5 worm cellular contexts compared by ENCODE assay signal in genomic region chrX:10731837-10732236, ce11.
TF ChIP-seq lines count a peak whose summit lies in the region.

No protein-coding gene starts in this region.

TF ChIP-seq in whole organism, L1 larva, 84 proteins besides CTCF, POLR2A, EP300 and RAD21:
- TF ChIP-seq F16B12.6 (tag; optimal IDR thresholded peaks at IDR 0.05; lab: Kevin White, UChicago) (no peak), mef-2 (tag; optimal IDR thresholded peaks at IDR 0.05; lab: Kevin White, UChicago) (no peak), rnt-1 (tag; optimal IDR thresholded peaks at IDR 0.05; lab: Kevin White, UChicago) (no peak), efl-3 (GFP tag; optimal IDR thresholded peaks at IDR 0.05; lab: Kevin White, UChicago) (no peak), nhr-47 (tag; optimal IDR thresholded peaks at IDR 0.05; lab: Kevin White, UChicago) (peak; percentile 32), nhr-71 (tag; optimal IDR thresholded peaks at IDR 0.05; lab: Kevin White, UChicago) (peak; percentile 26), snu-23 (GFP tag; optimal IDR thresholded peaks at IDR 0.05; lab: Kevin White, UChicago) (peak; percentile 46), efl-1 (optimal IDR thresholded peaks at IDR 0.05; lab: Kevin White, UChicago) (no peak), efl-1 (GFP tag; optimal IDR thresholded peaks at IDR 0.05 in 1 of 2; lab: Kevin White, UChicago) (peak in 1 of 2 experiments; percentile 76), swsn-7 (tag; optimal IDR thresholded peaks at IDR 0.05; lab: Kevin White, UChicago) (peak; percentile 0), lin-14 (GFP tag; optimal IDR thresholded peaks at IDR 0.05; lab: Kevin White, UChicago) (peak; percentile 26), nhr-19 (GFP tag; conservative IDR thresholded peaks at IDR 0.05; lab: Robert Waterston, UW) (peak; percentile 14; the same call in 1 of the 2 replicates), nhr-85 (tag; lab: Kevin White, UChicago) (no peak), nhr-28 (tag; optimal IDR thresholded peaks at IDR 0.05; lab: Kevin White, UChicago) (no peak), egl-27 (tag; optimal IDR thresholded peaks at IDR 0.05; lab: Kevin White, UChicago) (no peak), nhr-20 (tag; optimal IDR thresholded peaks at IDR 0.05; lab: Kevin White, UChicago) (peak; percentile 40), C16A3.4 (tag; optimal IDR thresholded peaks at IDR 0.05; lab: Kevin White, UChicago) (peak; percentile 18), nhr-90 (tag; optimal IDR thresholded peaks at IDR 0.05; lab: Kevin White, UChicago; ENCODE audit: poor library complexity) (no peak)

TF ChIP-seq in whole organism, L2 larva, 48 proteins besides CTCF, POLR2A, EP300 and RAD21:
- no peak for TF ChIP-seq mab-5 (tag; optimal IDR thresholded peaks at IDR 0.05; lab: Kevin White, UChicago)
- peak; percentile 20 for TF ChIP-seq nhr-21 (tag; optimal IDR thresholded peaks at IDR 0.05; lab: Kevin White, UChicago)
- peak; percentile 39 for TF ChIP-seq crh-2 (tag; optimal IDR thresholded peaks at IDR 0.05; lab: Kevin White, UChicago)
- TF ChIP-seq fos-1 (tag; optimal IDR thresholded peaks at IDR 0.05; lab: Kevin White, UChicago): peak; percentile 4

TF ChIP-seq in whole organism, L3 larva, 47 proteins besides CTCF, POLR2A, EP300 and RAD21:
- TF ChIP-seq elt-2 (tag; optimal IDR thresholded peaks at IDR 0.05; lab: Kevin White, UChicago): peak; percentile 46
- no peak for TF ChIP-seq nhr-76 (tag; optimal IDR thresholded peaks at IDR 0.05; lab: Kevin White, UChicago)
- TF ChIP-seq nfya-1 (tag; optimal IDR thresholded peaks at IDR 0.05; lab: Kevin White, UChicago; ENCODE audit: insufficient read depth): peak; percentile 22
TF ChIP-seq in whole organism, L3 larva: peak in this region for 2.

TF ChIP-seq in whole organism, L4 larva, 104 proteins besides CTCF, POLR2A, EP300 and RAD21 (continues in another document):
- TF ChIP-seq nhr-25 (tag; optimal IDR thresholded peaks at IDR 0.05; lab: Kevin White, UChicago; ENCODE audit: borderline replicate concordance, insufficient read depth): no peak
- TF ChIP-seq ctbp-1 (GFP tag; IDR thresholded peaks at IDR 0.05; lab: Robert Waterston, UW): 0 out of 2 replicates have a peak, but pooled peaks have one; percentile 34
- TF ChIP-seq zfp-3 (GFP tag; conservative IDR thresholded peaks at IDR 0.05; lab: Robert Waterston, UW): 0 out of 2 replicates have a peak, but pooled peaks have one; percentile 24
- TF ChIP-seq daf-8 (GFP tag; IDR thresholded peaks at IDR 0.05; lab: Robert Waterston, UW): no peak
- TF ChIP-seq dmd-8 (GFP tag; IDR thresholded peaks at IDR 0.05; lab: Robert Waterston, UW): peak; percentile 77; the same call in 1 of the 2 replicates
- peak; percentile 47; the same call in 1 of the 2 replicates for TF ChIP-seq dmd-6 (GFP tag; IDR thresholded peaks at IDR 0.05; lab: Robert Waterston, UW)
- TF ChIP-seq ceh-28 (tag; optimal IDR thresholded peaks at IDR 0.05; lab: Kevin White, UChicago): no peak
- no peak for TF ChIP-seq nhr-237 (tag; optimal IDR thresholded peaks at IDR 0.05; lab: Kevin White, UChicago)
- peak; percentile 30 to 76 for TF ChIP-seq daf-16 (GFP tag; optimal IDR thresholded peaks at IDR 0.05; lab: Kevin White, UChicago)
- no peak for TF ChIP-seq daf-16 (tag; optimal IDR thresholded peaks at IDR 0.05; lab: Kevin White, UChicago)
- no peak for TF ChIP-seq mxl-3 (GFP tag; optimal IDR thresholded peaks at IDR 0.05; lab: Kevin White, UChicago)
- no peak for TF ChIP-seq snpc-4 (tag; optimal IDR thresholded peaks at IDR 0.05; lab: Kevin White, UChicago)
- TF ChIP-seq T26A8.4 (GFP tag; IDR thresholded peaks at IDR 0.05; lab: Robert Waterston, UW): no peak
- TF ChIP-seq mep-1 (tag; optimal IDR thresholded peaks at IDR 0.05; lab: Kevin White, UChicago): no peak
- peak; percentile 54; the same call in 1 of the 2 replicates for TF ChIP-seq madf-9 (GFP tag; conservative IDR thresholded peaks at IDR 0.05; lab: Robert Waterston, UW)
- TF ChIP-seq nhr-48 (tag; optimal IDR thresholded peaks at IDR 0.05; lab: Kevin White, UChicago): peak; percentile 28
- TF ChIP-seq nhr-77 (tag; optimal IDR thresholded peaks at IDR 0.05; lab: Kevin White, UChicago): no peak
- TF ChIP-seq arid-1 (GFP tag; conservative IDR thresholded peaks at IDR 0.05; lab: Robert Waterston, UW): peak; percentile 57; the same call in 1 of the 2 replicates
- no peak for TF ChIP-seq aly-2 (tag; optimal IDR thresholded peaks at IDR 0.05; lab: Kevin White, UChicago)
- no peak for TF ChIP-seq mdt-29 (GFP tag; IDR thresholded peaks at IDR 0.05; lab: Robert Waterston, UW)
- no peak for TF ChIP-seq attf-4 (tag; optimal IDR thresholded peaks at IDR 0.05; lab: Kevin White, UChicago)
- TF ChIP-seq F44E2.7 (GFP tag; IDR thresholded peaks at IDR 0.05; lab: Robert Waterston, UW): 0 out of 2 replicates have a peak, but pooled peaks have one; percentile 44
- TF ChIP-seq F37D6.2 (tag; optimal IDR thresholded peaks at IDR 0.05; lab: Kevin White, UChicago): no peak
- peak; percentile 51; the same call in 1 of the 2 replicates for TF ChIP-seq nhr-41 (GFP tag; IDR thresholded peaks at IDR 0.05; lab: Robert Waterston, UW)
- TF ChIP-seq zag-1 (tag; optimal IDR thresholded peaks at IDR 0.05; lab: Kevin White, UChicago): no peak
- TF ChIP-seq nhr-111 (GFP tag; optimal IDR thresholded peaks at IDR 0.05; lab: Kevin White, UChicago): no peak
- 0 out of 2 replicates have a peak, but pooled peaks have one; percentile 69 for TF ChIP-seq Y105C5A.15 (GFP tag; IDR thresholded peaks at IDR 0.05; lab: Robert Waterston, UW)
- TF ChIP-seq Y75B8A.6 (GFP tag; IDR thresholded peaks at IDR 0.05; lab: Robert Waterston, UW): 0 out of 2 replicates have a peak, but pooled peaks have one; percentile 68
- TF ChIP-seq lsy-2 (tag; optimal IDR thresholded peaks at IDR 0.05; lab: Kevin White, UChicago): no peak
- TF ChIP-seq lir-3 (tag; optimal IDR thresholded peaks at IDR 0.05; lab: Kevin White, UChicago): peak; percentile 3
- TF ChIP-seq egl-43 (GFP tag; IDR thresholded peaks at IDR 0.05; lab: Robert Waterston, UW): no peak
- TF ChIP-seq spr-3 (GFP tag; optimal IDR thresholded peaks at IDR 0.05; lab: Kevin White, UChicago): no peak

TF ChIP-seq in whole organism, young adult, 124 proteins besides CTCF, POLR2A, EP300 and RAD21 (continues in another document):
- TF ChIP-seq cebp-2 (GFP tag; IDR thresholded peaks at IDR 0.05; lab: Robert Waterston, UW) (0 out of 2 replicates have a peak, but pooled peaks have one; percentile 32), B0261.1 (tag; optimal IDR thresholded peaks at IDR 0.05; lab: Kevin White, UChicago) (peak; percentile 76), sea-2 (GFP tag; IDR thresholded peaks at IDR 0.05; lab: Robert Waterston, UW) (no peak), fkh-3 (tag; optimal IDR thresholded peaks at IDR 0.05; lab: Kevin White, UChicago) (no peak), ZK185.1 (tag; optimal IDR thresholded peaks at IDR 0.05; lab: Kevin White, UChicago; ENCODE audit: poor library complexity, severe bottlenecking) (peak; percentile 72), him-1 (tag; optimal IDR thresholded peaks at IDR 0.05; lab: Kevin White, UChicago) (peak; percentile 86), hmg-1.2 (GFP tag; IDR thresholded peaks at IDR 0.05; lab: Robert Waterston, UW) (peak; percentile 67), rcor-1 (GFP tag; IDR thresholded peaks at IDR 0.05; lab: Robert Waterston, UW) (0 out of 2 replicates have a peak, but pooled peaks have one; percentile 39), lin-26 (GFP tag; IDR thresholded peaks at IDR 0.05; lab: Robert Waterston, UW) (peak; percentile 90), pbrm-1 (GFP tag; IDR thresholded peaks at IDR 0.05; lab: Robert Waterston, UW) (no peak; the same call in 1 of the 2 replicates), let-607 (tag; optimal IDR thresholded peaks at IDR 0.05; lab: Kevin White, UChicago) (peak in 1 of 2 experiments; percentile 34), hrde-1 (tag; optimal IDR thresholded peaks at IDR 0.05; lab: Kevin White, UChicago; ENCODE audit: borderline replicate concordance) (peak; percentile 57), ztf-25 (GFP tag; IDR thresholded peaks at IDR 0.05; lab: Robert Waterston, UW) (peak; percentile 75; the same call in 1 of the 2 replicates), rpc-1 (optimal IDR thresholded peaks at IDR 0.05; lab: Kevin White, UChicago) (peak; percentile 81), rpc-1 (tag; optimal IDR thresholded peaks at IDR 0.05; lab: Kevin White, UChicago) (peak; percentile 96), lsy-27 (tag; optimal IDR thresholded peaks at IDR 0.05; lab: Kevin White, UChicago; ENCODE audit: borderline replicate concordance, insufficient read depth) (no peak), B0035.1 (tag; optimal IDR thresholded peaks at IDR 0.05; lab: Kevin White, UChicago) (peak; percentile 4), snpc-1.3 (tag; optimal IDR thresholded peaks at IDR 0.05; lab: Kevin White, UChicago; ENCODE audit: insufficient read depth) (peak; percentile 47), mes-4 (tag; optimal IDR thresholded peaks at IDR 0.05; lab: Kevin White, UChicago) (peak; percentile 43), F23B12.7 (tag; optimal IDR thresholded peaks at IDR 0.05; lab: Kevin White, UChicago; ENCODE audit: insufficient read depth) (peak; percentile 62), Y53F4B.3 (GFP tag; IDR thresholded peaks at IDR 0.05; lab: Robert Waterston, UW) (peak; percentile 13; the same call in 1 of the 2 replicates), ztf-18 (tag; optimal IDR thresholded peaks at IDR 0.05; lab: Kevin White, UChicago) (peak; percentile 55), Y95B8A.8 (GFP tag; IDR thresholded peaks at IDR 0.05; lab: Robert Waterston, UW) (no peak), attf-6 (GFP tag; IDR thresholded peaks at IDR 0.05; lab: Robert Waterston, UW) (no peak), dpl-1 (GFP tag; optimal IDR thresholded peaks at IDR 0.05; lab: Kevin White, UChicago) (peak; percentile 15), snpc-4 (GFP tag; optimal IDR thresholded peaks at IDR 0.05; lab: Kevin White, UChicago) (peak; percentile 78), snpc-4 (tag; optimal IDR thresholded peaks at IDR 0.05; lab: Kevin White, UChicago) (no peak), ama-1 (optimal IDR thresholded peaks at IDR 0.05; lab: Kevin White, UChicago) (no peak), ama-1 (GFP tag; optimal IDR thresholded peaks at IDR 0.05; lab: Kevin White, UChicago) (peak in 1 of 2 experiments; percentile 79), F49E8.2 (tag; optimal IDR thresholded peaks at IDR 0.05; lab: Kevin White, UChicago; ENCODE audit: insufficient read depth) (peak; percentile 54), nhr-179 (tag; optimal IDR thresholded peaks at IDR 0.05; lab: Kevin White, UChicago) (peak; percentile 3), snpc-1.1 (tag; optimal IDR thresholded peaks at IDR 0.05; lab: Kevin White, UChicago; ENCODE audit: insufficient read depth) (peak; percentile 37), rec-8 (tag; optimal IDR thresholded peaks at IDR 0.05; lab: Kevin White, UChicago) (peak; percentile 41 to 57), nhr-27 (tag; optimal IDR thresholded peaks at IDR 0.05; lab: Kevin White, UChicago) (no peak), ceh-58 (GFP tag; IDR thresholded peaks at IDR 0.05; lab: Robert Waterston, UW) (no peak), egl-44 (GFP tag; IDR thresholded peaks at IDR 0.05; lab: Robert Waterston, UW) (0 out of 2 replicates have a peak, but pooled peaks have one; percentile 39)
